Worm (Caenorhabditis elegans) whole organism, L2 larva: ENCODE data around the gene smu-2.
A peak's percentile ranks its signal among the peaks of the same experiment; 100 is the strongest.

Source experiments
- C34F6.9 ChIP-seq: fragments of 150-350 bp; optimal IDR thresholded peaks from 2 replicates; lab custom pipeline; 2014; ENCODE audit warnings: missing biosample characterization, missing genetic modification characterization
- F13H6.1 ChIP-seq: sonication (generic microtip); optimal IDR thresholded peaks from 2 replicates; lab custom pipeline; 2016; ENCODE audit warnings: missing genetic modification characterization, missing compliant biosample characterization
- R02D3.7 ChIP-seq: fragments of 150-350 bp; optimal IDR thresholded peaks from 2 replicates; lab custom pipeline; 2014; ENCODE audit warnings: missing biosample characterization, missing genetic modification characterization
- Y55F3AM.14 ChIP-seq: fragments of 200-800 bp; sonication (Bioruptor generic); optimal IDR thresholded peaks from 2 replicates; lab custom pipeline; 2018; ENCODE audit warnings: mild to moderate bottlenecking, missing genetic modification characterization, missing compliant biosample characterization
- ZK546.5 ChIP-seq: sonication (generic microtip); optimal IDR thresholded peaks from 2 replicates; lab custom pipeline; 2017; ENCODE audit warnings: missing biosample characterization, missing genetic modification characterization
- alr-1 ChIP-seq: fragments of 150-350 bp; optimal IDR thresholded peaks from 2 replicates; lab custom pipeline; 2014; ENCODE audit warnings: missing biosample characterization, missing genetic modification characterization
- aly-2 ChIP-seq: fragments of 150-350 bp; optimal IDR thresholded peaks from 2 replicates; lab custom pipeline; 2014; ENCODE audit warnings: missing biosample characterization, missing genetic modification characterization
- ama-1 ChIP-seq: fragments of 150-350 bp; optimal IDR thresholded peaks from 2 replicates; lab custom pipeline; 2018; ENCODE audit warnings: inconsistent platforms
- blmp-1 ChIP-seq: sonication (generic microtip); optimal IDR thresholded peaks from 2 replicates; lab custom pipeline; 2017; ENCODE audit warnings: missing genetic modification characterization, mild to moderate bottlenecking, missing compliant biosample characterization, antibody characterized with exemption, moderate library complexity; ENCODE audit not compliant: insufficient read depth
- ceh-16 ChIP-seq: fragments of 150-350 bp; optimal IDR thresholded peaks from 2 replicates; lab custom pipeline; 2014; ENCODE audit warnings: missing biosample characterization, missing genetic modification characterization
- ceh-82 ChIP-seq: fragments of 150-350 bp; optimal IDR thresholded peaks from 2 replicates; lab custom pipeline; 2014; ENCODE audit warnings: missing biosample characterization, missing genetic modification characterization
- crh-2 ChIP-seq: sonication (generic microtip); optimal IDR thresholded peaks from 2 replicates; lab custom pipeline; 2017; ENCODE audit warnings: missing biosample characterization, missing genetic modification characterization
- dmd-4 ChIP-seq: sonication (generic microtip); optimal IDR thresholded peaks from 2 replicates; lab custom pipeline; 2017; ENCODE audit warnings: missing biosample characterization, missing genetic modification characterization
- egl-27 ChIP-seq: sonication (generic microtip); optimal IDR thresholded peaks from 3 replicates; lab custom pipeline; 2017; ENCODE audit warnings: missing biosample characterization, missing genetic modification reagents, missing genetic modification characterization
- elt-1 ChIP-seq: fragments of 150-350 bp; optimal IDR thresholded peaks from 2 replicates; lab custom pipeline; 2014; ENCODE audit warnings: missing biosample characterization, missing genetic modification characterization
- elt-3 ChIP-seq: sonication (generic microtip); optimal IDR thresholded peaks from 2 replicates; lab custom pipeline; 2017; ENCODE audit warnings: missing biosample characterization, missing genetic modification characterization
- fos-1 ChIP-seq: fragments of 150-350 bp; optimal IDR thresholded peaks from 2 replicates; lab custom pipeline; 2014; ENCODE audit warnings: missing biosample characterization, missing genetic modification characterization
- gmeb-1 ChIP-seq: fragments of 150-350 bp; optimal IDR thresholded peaks from 2 replicates; lab custom pipeline; 2014; ENCODE audit warnings: missing biosample characterization, missing genetic modification characterization
- lin-11 ChIP-seq: fragments of 150-350 bp; sonication (generic microtip); optimal IDR thresholded peaks from 2 replicates; lab custom pipeline; 2014; ENCODE audit warnings: missing biosample characterization, missing genetic modification characterization, inconsistent platforms, mixed read lengths
- lin-13 ChIP-seq: fragments of 150-350 bp; optimal IDR thresholded peaks from 2 replicates; lab custom pipeline; 2014; ENCODE audit warnings: missing biosample characterization, missing genetic modification reagents, missing genetic modification characterization
- lin-39 ChIP-seq: fragments of 150-350 bp; optimal IDR thresholded peaks from 2 replicates; lab custom pipeline; 2014; ENCODE audit warnings: missing biosample characterization, missing genetic modification reagents, missing genetic modification characterization
- lsy-2 ChIP-seq, 2 experiments: fragments of 150-350 bp in 1 of 2; sonication (generic microtip) in 1 of 2; optimal IDR thresholded peaks; 2 replicates each; lab custom pipeline; 2014 to 2017; ENCODE audit warnings: missing biosample characterization in 2 of 2, missing genetic modification characterization in 2 of 2
- mab-5 ChIP-seq: fragments of 150-350 bp; optimal IDR thresholded peaks from 2 replicates; lab custom pipeline; 2014; ENCODE audit warnings: missing biosample characterization, missing genetic modification characterization
- mbf-1 ChIP-seq: sonication (generic microtip); optimal IDR thresholded peaks from 2 replicates; lab custom pipeline; 2017; ENCODE audit warnings: missing biosample characterization, missing genetic modification characterization
- mdl-1 ChIP-seq, 2 experiments: fragments of 150-350 bp in 1 of 2; sonication (generic microtip) in 1 of 2; optimal IDR thresholded peaks; 2 replicates each; lab custom pipeline; 2017; ENCODE audit warnings: missing biosample characterization in 2 of 2, missing genetic modification characterization in 2 of 2
- nhr-10 ChIP-seq: sonication (generic microtip); optimal IDR thresholded peaks from 2 replicates; lab custom pipeline; 2017; ENCODE audit warnings: missing biosample characterization, missing genetic modification characterization
- nhr-11 ChIP-seq: fragments of 150-350 bp; optimal IDR thresholded peaks from 2 replicates; lab custom pipeline; 2014; ENCODE audit warnings: missing biosample characterization, missing genetic modification characterization
- nhr-12 ChIP-seq: fragments of 150-350 bp; optimal IDR thresholded peaks from 2 replicates; lab custom pipeline; 2014; ENCODE audit warnings: missing biosample characterization, missing genetic modification characterization
- nhr-129 ChIP-seq: fragments of 150-350 bp; optimal IDR thresholded peaks from 2 replicates; lab custom pipeline; 2014; ENCODE audit warnings: missing biosample characterization, missing genetic modification characterization
- nhr-21 ChIP-seq: fragments of 150-350 bp; optimal IDR thresholded peaks from 2 replicates; lab custom pipeline; 2014; ENCODE audit warnings: missing biosample characterization, missing genetic modification characterization
- nhr-23 ChIP-seq: fragments of 150-350 bp; optimal IDR thresholded peaks from 2 replicates; lab custom pipeline; 2014; ENCODE audit warnings: missing biosample characterization, missing genetic modification reagents, missing genetic modification characterization
- nhr-237 ChIP-seq: fragments of 150-350 bp; optimal IDR thresholded peaks from 2 replicates; lab custom pipeline; 2014; ENCODE audit warnings: missing biosample characterization, missing genetic modification characterization
- nhr-25 ChIP-seq: fragments of 150-350 bp; sonication (generic microtip); optimal IDR thresholded peaks from 3 replicates; lab custom pipeline; 2014; ENCODE audit warnings: missing biosample characterization, missing genetic modification characterization
- nhr-6 ChIP-seq: fragments of 150-350 bp; optimal IDR thresholded peaks from 2 replicates; lab custom pipeline; 2014; ENCODE audit warnings: missing biosample characterization, missing genetic modification characterization
- nhr-77 ChIP-seq: fragments of 150-350 bp; optimal IDR thresholded peaks from 2 replicates; lab custom pipeline; 2014; ENCODE audit warnings: missing biosample characterization, missing genetic modification characterization
- peb-1 ChIP-seq: fragments of 150-350 bp; optimal IDR thresholded peaks from 2 replicates; lab custom pipeline; 2014; ENCODE audit warnings: missing biosample characterization, missing genetic modification characterization
- sem-4 ChIP-seq: fragments of 150-350 bp; optimal IDR thresholded peaks from 2 replicates; lab custom pipeline; 2014; ENCODE audit warnings: missing biosample characterization, missing genetic modification reagents, missing genetic modification characterization
- skn-1 ChIP-seq: sonication (generic microtip); optimal IDR thresholded peaks from 2 replicates; lab custom pipeline; 2017; ENCODE audit warnings: missing biosample characterization, missing genetic modification characterization
- sma-3 ChIP-seq: sonication (generic microtip); optimal IDR thresholded peaks from 2 replicates; lab custom pipeline; 2016; ENCODE audit warnings: missing genetic modification reagents, missing genetic modification characterization, missing compliant biosample characterization
- sma-9 ChIP-seq, 2 experiments: fragments of 150-350 bp in 1 of 2; sonication (generic microtip) in 1 of 2; optimal IDR thresholded peaks; 2 replicates each; lab custom pipeline; 2014 to 2016; ENCODE audit warnings: missing genetic modification characterization in 2 of 2, mild to moderate bottlenecking in 1 of 2, missing biosample characterization in 1 of 2, missing compliant biosample characterization in 1 of 2, missing genetic modification reagents in 1 of 2, moderate library complexity in 1 of 2
- snpc-4 ChIP-seq: fragments of 150-350 bp; optimal IDR thresholded peaks from 2 replicates; lab custom pipeline; 2014; ENCODE audit warnings: missing biosample characterization, missing genetic modification characterization
- unc-39 ChIP-seq: fragments of 150-350 bp; optimal IDR thresholded peaks from 2 replicates; lab custom pipeline; 2014; ENCODE audit warnings: missing biosample characterization, missing genetic modification characterization
- unc-55 ChIP-seq: fragments of 150-350 bp; sonication (generic microtip); optimal IDR thresholded peaks from 3 replicates; lab custom pipeline; 2014; ENCODE audit warnings: missing biosample characterization, missing genetic modification reagents, missing genetic modification characterization
- unc-62 ChIP-seq: fragments of 150-350 bp; optimal IDR thresholded peaks from 2 replicates; lab custom pipeline; 2014; ENCODE audit warnings: missing biosample characterization, missing genetic modification reagents, missing genetic modification characterization
- zag-1 ChIP-seq: fragments of 150-350 bp; optimal IDR thresholded peaks from 2 replicates; lab custom pipeline; 2014; ENCODE audit warnings: missing biosample characterization, missing genetic modification characterization
- ztf-1 ChIP-seq: fragments of 200-800 bp; sonication (Bioruptor generic); conservative IDR thresholded peaks from 2 replicates; pipeline ENCODE4 v1.3.6; 2022; ENCODE audit warnings: missing genetic modification characterization, missing compliant biosample characterization
- ztf-11 ChIP-seq: sonication (generic microtip); optimal IDR thresholded peaks from 2 replicates; lab custom pipeline; 2017; ENCODE audit warnings: missing biosample characterization, missing genetic modification characterization
- ztf-4 ChIP-seq: fragments of 150-350 bp; optimal IDR thresholded peaks from 2 replicates; lab custom pipeline; 2014; ENCODE audit warnings: missing biosample characterization, missing genetic modification characterization

The smu-2 gene

ce11 chrII:3438280-3438679 lies 43.9 kb upstream of the smu-2 start:
- TF ChIP-seq blmp-1: peak; percentile 39
- no peak for TF ChIP-seq sma-9 (GFP tag; optimal IDR thresholded peaks at IDR 0.05; lab: Kevin White, UChicago)
- no peak for TF ChIP-seq sma-9 (tag; optimal IDR thresholded peaks at IDR 0.05; lab: Kevin White, UChicago)
- TF ChIP-seq, all 48 proteins: peak for 1

DNA sequence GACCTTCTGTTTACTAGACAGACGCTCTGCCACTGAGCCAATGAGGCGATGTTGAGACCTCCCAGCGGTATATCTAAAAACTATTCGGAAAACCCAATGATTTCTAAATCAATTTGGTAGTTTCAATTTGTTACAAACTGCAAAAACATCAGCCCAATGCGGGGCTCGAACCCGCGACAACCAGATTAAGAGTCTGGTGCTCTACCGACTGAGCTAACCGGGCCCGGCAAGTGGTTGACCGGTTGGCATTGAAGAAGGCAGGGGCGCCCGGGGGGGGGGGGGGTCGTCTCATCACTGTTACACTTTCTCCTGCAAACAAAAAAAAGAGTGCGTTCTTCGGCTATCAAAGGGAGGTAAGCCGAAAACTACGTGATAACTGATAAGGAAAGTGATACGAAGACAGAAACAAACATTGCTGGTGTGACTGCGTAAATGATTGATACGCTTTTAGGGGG lies 42.9 kb upstream of the smu-2 start:
- no peak for TF ChIP-seq Y55F3AM.14 (GFP tag; lab: Kevin White, UChicago)
- TF ChIP-seq nhr-21 (tag; lab: Kevin White, UChicago): peak; percentile 6
- no peak for TF ChIP-seq dmd-4 (tag; lab: Kevin White, UChicago)
- no peak for TF ChIP-seq mdl-1 (tag; optimal IDR thresholded peaks at IDR 0.05; lab: Kevin White, UChicago)
- no peak for TF ChIP-seq ztf-11
- TF ChIP-seq lin-11 (tag; lab: Kevin White, UChicago): no peak
- TF ChIP-seq nhr-25: no peak
- TF ChIP-seq lin-39 (tag; lab: Kevin White, UChicago): no peak
- TF ChIP-seq elt-1: no peak
- TF ChIP-seq F13H6.1 (tag; lab: Kevin White, UChicago): no peak
- TF ChIP-seq zag-1 (tag; lab: Kevin White, UChicago): no peak
- TF ChIP-seq unc-55: no peak
- TF ChIP-seq unc-62 (GFP tag; lab: Kevin White, UChicago): no peak
- no peak for TF ChIP-seq nhr-23 (tag; lab: Kevin White, UChicago)
- TF ChIP-seq fos-1: peak; percentile 64
- TF ChIP-seq gmeb-1 (tag; lab: Kevin White, UChicago): peak; percentile 46
- TF ChIP-seq skn-1: no peak
- no peak for TF ChIP-seq ceh-82 (tag; lab: Kevin White, UChicago)
- TF ChIP-seq lin-13 (GFP tag; lab: Kevin White, UChicago): peak; percentile 27
- no peak for TF ChIP-seq ZK546.5 (tag; lab: Kevin White, UChicago)
- no peak for TF ChIP-seq elt-3
- no peak for TF ChIP-seq ceh-16 (tag; lab: Kevin White, UChicago)
- no peak for TF ChIP-seq lsy-2 (tag; optimal IDR thresholded peaks at IDR 0.05; lab: Kevin White, UChicago)
- no peak for TF ChIP-seq C34F6.9
- TF ChIP-seq nhr-129 (tag; lab: Kevin White, UChicago): peak; percentile 12
- no peak for TF ChIP-seq ztf-4 (tag; lab: Kevin White, UChicago)
- no peak for TF ChIP-seq mab-5 (tag; lab: Kevin White, UChicago)
- TF ChIP-seq ama-1: no peak
- TF ChIP-seq nhr-237 (tag; lab: Kevin White, UChicago): no peak
- TF ChIP-seq nhr-6 (tag; lab: Kevin White, UChicago): no peak
- TF ChIP-seq mbf-1 (tag; lab: Kevin White, UChicago): no peak
- TF ChIP-seq alr-1 (tag; lab: Kevin White, UChicago): no peak
- TF ChIP-seq aly-2 (tag; lab: Kevin White, UChicago): no peak
- TF ChIP-seq unc-39 (tag; lab: Kevin White, UChicago): no peak
- TF ChIP-seq sem-4: no peak
- TF ChIP-seq nhr-12 (tag; lab: Kevin White, UChicago): no peak
- TF ChIP-seq egl-27 (tag; lab: Kevin White, UChicago): peak; percentile 7
- no peak for TF ChIP-seq blmp-1
- TF ChIP-seq ztf-1 (GFP tag; lab: Robert Waterston, UW): no peak
- TF ChIP-seq crh-2 (tag; lab: Kevin White, UChicago): peak; percentile 29
- TF ChIP-seq snpc-4: no peak
- peak; percentile 16 for TF ChIP-seq sma-9 (GFP tag; optimal IDR thresholded peaks at IDR 0.05; lab: Kevin White, UChicago)
- no peak for TF ChIP-seq sma-9 (tag; optimal IDR thresholded peaks at IDR 0.05; lab: Kevin White, UChicago)
- TF ChIP-seq sma-3 (GFP tag; lab: Kevin White, UChicago): peak; percentile 68
- TF ChIP-seq nhr-77 (tag; lab: Kevin White, UChicago): no peak
- no peak for TF ChIP-seq nhr-11 (tag; lab: Kevin White, UChicago)
- TF ChIP-seq R02D3.7 (tag; lab: Kevin White, UChicago): no peak
- TF ChIP-seq peb-1 (tag; lab: Kevin White, UChicago): no peak
- no peak for TF ChIP-seq nhr-10 (tag; lab: Kevin White, UChicago)
